Worm (Caenorhabditis elegans) whole organism, late embryonic: ENCODE measurements around the gene phg-1.

ENCODE experiments used
- che-1 ChIP-seq: sonication (generic microtip); optimal IDR thresholded peaks from 2 replicates; lab custom pipeline; 2016; ENCODE audit warnings: mild to moderate bottlenecking, missing genetic modification characterization, missing compliant biosample characterization
- fkh-6 ChIP-seq: sonication (generic microtip); optimal IDR thresholded peaks from 2 replicates; lab custom pipeline; 2016; ENCODE audit warnings: missing genetic modification characterization, missing compliant biosample characterization
- nhr-11 ChIP-seq: fragments of 150-350 bp; optimal IDR thresholded peaks from 2 replicates; lab custom pipeline; 2014; ENCODE audit warnings: missing biosample characterization, missing genetic modification characterization
- nhr-232 ChIP-seq: sonication (generic microtip); optimal IDR thresholded peaks from 2 replicates; lab custom pipeline; 2016; ENCODE audit warnings: missing genetic modification characterization, missing compliant biosample characterization
- pag-3 ChIP-seq: sonication (generic microtip); optimal IDR thresholded peaks from 2 replicates; lab custom pipeline; 2016; ENCODE audit warnings: missing compliant biosample characterization, missing genetic modification characterization, borderline replicate concordance

DNA sequence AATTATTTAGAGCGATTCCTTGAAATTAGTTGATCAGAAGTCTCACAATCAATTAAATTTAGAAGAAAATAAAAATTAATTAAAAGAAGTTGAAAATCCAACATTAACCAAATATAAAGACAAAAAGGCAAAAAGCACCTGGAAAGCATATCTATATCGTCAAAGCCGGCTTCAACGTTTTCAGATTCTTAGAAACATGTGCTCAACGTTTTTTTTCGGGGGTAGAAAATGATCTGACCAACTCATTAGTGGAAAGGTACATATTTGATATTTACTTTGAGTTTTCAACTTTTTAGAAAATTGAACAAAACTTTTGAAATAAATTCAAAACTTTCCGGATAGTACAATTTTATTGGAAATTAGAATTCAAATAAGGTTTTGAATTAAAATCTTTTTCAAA, 4.6 kb upstream of the phg-1 start:
- no peak for TF ChIP-seq nhr-11
- no peak for TF ChIP-seq che-1 (tag; lab: Kevin White, UChicago)
- TF ChIP-seq fkh-6 (tag; lab: Kevin White, UChicago): no peak
- no peak for TF ChIP-seq nhr-232
- no peak for TF ChIP-seq pag-3 (tag; lab: Kevin White, UChicago)
